Worm (Caenorhabditis elegans): ENCODE data around the gene col-105.

- TF ChIP-seq egl-27 (tag; optimal IDR thresholded peaks at IDR 0.05) (no peak), pha-4 (GFP tag; IDR thresholded peaks at IDR 0.05) (no peak), pha-4 (tag; optimal IDR thresholded peaks at IDR 0.05) (no peak)
Observed at ce11 chrIV:1390102-1390501, 31.1 kb upstream of the col-105 start.
